Worm (Caenorhabditis elegans): Measurements from ENCODE around the gene frpr-8.
"Not testable (repeated sequence)": the region's sequence is repeated elsewhere in the genome, so short reads cannot be mapped to it uniquely, and the experiment has no call there.

The frpr-8 gene

ce11 chrX:8723840-8724239, 26.2 kb downstream of the frpr-8 start:
- TF ChIP-seq ceh-18 (tag; optimal IDR thresholded peaks at IDR 0.05) (peak; percentile 97), rnt-1 (tag; optimal IDR thresholded peaks at IDR 0.05) (peak; percentile 90), ceh-48 (tag; optimal IDR thresholded peaks at IDR 0.05) (no peak), K09A11.1 (tag; optimal IDR thresholded peaks at IDR 0.05; ENCODE audit: insufficient read depth) (no peak), unc-86 (tag; optimal IDR thresholded peaks at IDR 0.05) (no peak), tbx-2 (tag; optimal IDR thresholded peaks at IDR 0.05) (peak; percentile 43), syd-9 (tag; optimal IDR thresholded peaks at IDR 0.05) (peak; percentile 2), pha-4 (tag; optimal IDR thresholded peaks at IDR 0.05) (no peak), ceh-34 (tag; optimal IDR thresholded peaks at IDR 0.05) (peak; percentile 32), nhr-11 (tag; optimal IDR thresholded peaks at IDR 0.05) (no peak), hlh-8 (tag; optimal IDR thresholded peaks at IDR 0.05) (peak; percentile 17), nfya-1 (tag; optimal IDR thresholded peaks at IDR 0.05) (peak; percentile 25), pat-9 (tag; optimal IDR thresholded peaks at IDR 0.05) (peak; percentile 40), fkh-6 (tag; optimal IDR thresholded peaks at IDR 0.05) (no peak), tbx-7 (tag; optimal IDR thresholded peaks at IDR 0.05) (no peak)

ce11 chrX:8727306-8727705, 29.7 kb downstream of the frpr-8 start, which contains the start of gene EGAP4.1:
EGAP4.1 (minus strand) TSS chrX:8727406.
- TF ChIP-seq ceh-18 (tag; optimal IDR thresholded peaks at IDR 0.05) (peak; percentile 13), fkh-10 (GFP tag; optimal IDR thresholded peaks at IDR 0.05) (no peak)

DNA sequence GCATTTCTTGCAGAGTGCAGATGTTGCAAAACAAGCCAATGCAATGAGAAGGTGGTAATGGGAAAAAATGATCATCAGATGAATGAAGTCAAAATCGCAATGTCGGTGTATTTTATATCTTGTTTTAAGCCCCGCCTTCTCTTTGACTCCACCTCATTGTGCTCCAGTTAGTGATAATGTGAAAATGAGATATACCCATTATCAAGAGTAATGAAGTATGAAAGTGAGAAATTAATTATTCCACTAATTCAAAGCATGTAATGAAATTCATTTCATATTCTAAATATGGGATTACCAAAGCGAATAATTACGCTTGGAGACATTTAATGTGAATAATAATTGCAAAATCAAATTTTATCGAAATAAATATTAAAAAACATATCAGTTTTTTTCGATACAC, 34.2 kb downstream of the frpr-8 start, which contains the start of gene M02D8.6:
Gene M02D8.6, minus strand, starts transcription at position 101 of the 400 bp plus-strand sequence.
- not testable (repeated sequence) for TF ChIP-seq pat-9, che-1, ceh-14 (tag; optimal IDR thresholded peaks at IDR 0.05)

DNA sequence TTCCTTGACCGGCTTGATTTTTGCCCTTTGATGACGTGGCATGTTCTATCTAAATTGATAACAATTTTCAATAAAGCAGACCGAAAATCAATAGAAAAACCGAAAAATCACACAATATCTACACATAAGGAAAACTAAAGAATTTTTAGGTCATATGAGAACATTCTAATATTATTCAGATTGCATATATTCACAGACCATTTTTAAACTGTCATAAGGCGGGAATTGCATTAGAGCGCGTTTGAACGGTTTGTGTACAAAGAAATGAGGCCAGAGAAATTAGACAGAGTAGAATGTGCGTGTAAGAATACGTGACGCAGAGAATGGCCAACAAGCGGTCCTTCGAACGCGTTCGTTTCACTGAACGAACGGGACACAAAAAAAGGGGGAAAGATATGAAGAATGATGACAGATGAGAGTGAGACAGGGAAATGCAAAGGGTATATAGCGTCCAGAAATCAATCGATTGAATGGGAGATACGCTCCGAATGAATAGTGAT, 39.4 kb downstream of the frpr-8 start, which contains the start of gene M02D8.3:
Gene M02D8.3, minus strand, starts transcription at position 51 of the 500 bp plus-strand sequence.
- TF ChIP-seq unc-42 (tag; optimal IDR thresholded peaks at IDR 0.05): peak; percentile 2
- TF ChIP-seq ceh-34 (tag; optimal IDR thresholded peaks at IDR 0.05): peak; percentile 8
- peak; percentile 87 for TF ChIP-seq unc-55 (GFP tag; optimal IDR thresholded peaks at IDR 0.05)
- TF ChIP-seq fkh-6 (tag; optimal IDR thresholded peaks at IDR 0.05): no peak
- peak; percentile 53 for TF ChIP-seq unc-86 (tag; optimal IDR thresholded peaks at IDR 0.05)
- TF ChIP-seq npax-4 (tag; optimal IDR thresholded peaks at IDR 0.05): no peak
- peak; percentile 55 for TF ChIP-seq nfya-1 (tag; optimal IDR thresholded peaks at IDR 0.05)
- peak; percentile 60 for TF ChIP-seq ref-2 (tag; optimal IDR thresholded peaks at IDR 0.05)
- TF ChIP-seq sdc-2 (tag; optimal IDR thresholded peaks at IDR 0.05): peak; percentile 60
- TF ChIP-seq ceh-31 (tag; optimal IDR thresholded peaks at IDR 0.05): peak; percentile 50
- TF ChIP-seq ceh-19 (GFP tag; optimal IDR thresholded peaks at IDR 0.05): no peak
- TF ChIP-seq hlh-30 (tag; optimal IDR thresholded peaks at IDR 0.05; ENCODE audit: insufficient read depth): peak; percentile 84
- peak; percentile 22 for TF ChIP-seq pha-4 (tag; optimal IDR thresholded peaks at IDR 0.05)
- peak; percentile 7 for TF ChIP-seq elt-2 (tag; optimal IDR thresholded peaks at IDR 0.05)

DNA sequence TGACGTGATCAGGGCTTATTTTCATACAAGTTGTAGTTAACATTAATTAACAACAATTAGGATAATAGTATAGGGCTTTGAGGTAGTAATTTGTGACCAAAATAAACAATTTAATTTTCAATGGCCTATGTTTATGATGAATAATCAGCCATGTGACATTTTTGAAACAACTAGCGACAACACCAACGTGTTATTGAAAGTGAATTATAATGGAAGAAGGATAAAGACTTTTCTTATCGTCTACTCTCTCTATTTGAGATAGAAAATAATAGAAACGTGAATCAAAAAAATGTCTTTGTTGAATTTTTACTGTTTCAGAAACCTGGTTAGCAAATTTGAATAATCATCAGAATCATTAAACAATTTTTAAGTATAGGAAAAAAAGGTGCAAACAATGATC, 40.2 kb downstream of the frpr-8 start:
- no peak for TF ChIP-seq ets-4 (tag; optimal IDR thresholded peaks at IDR 0.05)
- TF ChIP-seq lin-11 (tag; optimal IDR thresholded peaks at IDR 0.05): no peak
- no peak for TF ChIP-seq unc-3 (GFP tag; conservative IDR thresholded peaks at IDR 0.05)
- TF ChIP-seq unc-3 (tag; optimal IDR thresholded peaks at IDR 0.05): no peak
- no peak for TF ChIP-seq ttx-3 (tag; optimal IDR thresholded peaks at IDR 0.05)
- TF ChIP-seq nhr-11 (tag; optimal IDR thresholded peaks at IDR 0.05): no peak
- no peak for TF ChIP-seq ceh-22 (tag; optimal IDR thresholded peaks at IDR 0.05)
- no peak for TF ChIP-seq fkh-6 (tag; optimal IDR thresholded peaks at IDR 0.05)
- TF ChIP-seq nfya-1 (tag; optimal IDR thresholded peaks at IDR 0.05): no peak

All from whole organism, late embryonic.